Fruit fly (Drosophila melanogaster): ENCODE results near the gene CG5567.

- TF ChIP-seq CG14655 (GFP tag; optimal IDR thresholded peaks at IDR 0.05) (no peak), CG13204 (GFP tag; optimal IDR thresholded peaks at IDR 0.05) (no peak), CG10348 (GFP tag; IDR thresholded peaks at IDR 0.05) (no peak), Ets98B (GFP tag; IDR thresholded peaks at IDR 0.05) (no peak), rn (GFP tag; IDR thresholded peaks at IDR 0.05) (no peak), Pif1B (GFP tag; optimal IDR thresholded peaks at IDR 0.05) (no peak), CG32121 (GFP tag; IDR thresholded peaks at IDR 0.05) (no peak), CG8301 (tag; optimal IDR thresholded peaks at IDR 0.05) (no peak), Pif1A (GFP tag; optimal IDR thresholded peaks at IDR 0.05) (no peak), CG12605 (GFP tag; IDR thresholded peaks at IDR 0.05) (no peak), EcR (GFP tag; optimal IDR thresholded peaks at IDR 0.05) (no peak), D1 (tag; optimal IDR thresholded peaks at IDR 0.05) (peak; percentile 53), CG8159 (tag; optimal IDR thresholded peaks at IDR 0.05) (no peak)
Observed at dm6 chr3L:17849517-17849916, 6.2 kb upstream of the CG5567 start, which contains the start of gene TrpRS-m.

Data from whole organism, pupa.